Worm (Caenorhabditis elegans) whole organism, early embryonic: ENCODE data around the gene Y97E10AR.1.

ENCODE experiments used
- B0310.2 ChIP-seq: sonication (generic microtip); optimal IDR thresholded peaks from 2 replicates; lab custom pipeline; 2016; ENCODE audit warnings: mild to moderate bottlenecking, missing genetic modification characterization, missing compliant biosample characterization
- F13C5.2 ChIP-seq: sonication (generic microtip); optimal IDR thresholded peaks from 2 replicates; lab custom pipeline; 2017; ENCODE audit warnings: mild to moderate bottlenecking, missing genetic modification characterization, inconsistent platforms, missing compliant biosample characterization
- aly-1 ChIP-seq: sonication (generic microtip); optimal IDR thresholded peaks from 2 replicates; lab custom pipeline; 2016; ENCODE audit warnings: missing genetic modification characterization, missing compliant biosample characterization
- ama-1 ChIP-seq: fragments of 150-350 bp; optimal IDR thresholded peaks from 2 replicates; lab custom pipeline; 2014
- ceh-13 ChIP-seq: fragments of 200-800 bp; sonication (Bioruptor generic); optimal IDR thresholded peaks from 2 replicates; lab custom pipeline; 2018; ENCODE audit warnings: mild to moderate bottlenecking, missing genetic modification characterization, missing compliant biosample characterization
- ceh-36 ChIP-seq: sonication (generic microtip); optimal IDR thresholded peaks from 2 replicates; lab custom pipeline; 2016; ENCODE audit warnings: missing genetic modification characterization, inconsistent platforms, missing compliant biosample characterization
- flt-1 ChIP-seq: fragments of 200-800 bp; sonication (Bioruptor generic); IDR thresholded peaks from 2 replicates; pipeline ENCODE4 v1.3.6; 2022; ENCODE audit warnings: missing genetic modification characterization, missing compliant biosample characterization
- hmg-4 ChIP-seq: fragments of 200-800 bp; sonication (Bioruptor generic); optimal IDR thresholded peaks from 2 replicates; lab custom pipeline; 2018; ENCODE audit warnings: mild to moderate bottlenecking, missing genetic modification characterization, missing compliant biosample characterization
- pes-1 ChIP-seq: fragments of 200-800 bp; sonication (Bioruptor generic); IDR thresholded peaks from 2 replicates; pipeline ENCODE4 v1.3.6; 2022; ENCODE audit warnings: missing genetic modification reagents, missing genetic modification characterization, missing compliant biosample characterization
- sea-1 ChIP-seq: fragments of 200-800 bp; sonication (Bioruptor generic); conservative IDR thresholded peaks from 2 replicates; pipeline ENCODE4 v1.3.6; 2022; ENCODE audit warnings: missing genetic modification characterization, missing compliant biosample characterization
- tbx-11 ChIP-seq: fragments of 200-800 bp; sonication (Bioruptor generic); IDR thresholded peaks from 2 replicates; pipeline ENCODE4 v1.3.6; 2022; ENCODE audit warnings: missing genetic modification characterization, missing compliant biosample characterization
- tbx-37 ChIP-seq: fragments of 200-800 bp; sonication (Bioruptor generic); conservative IDR thresholded peaks from 2 replicates; pipeline ENCODE4 v1.3.6; 2022; ENCODE audit warnings: missing genetic modification reagents, missing genetic modification characterization, missing compliant biosample characterization
- tra-4 ChIP-seq: sonication (generic microtip); optimal IDR thresholded peaks from 2 replicates; lab custom pipeline; 2017; ENCODE audit warnings: missing genetic modification characterization, missing compliant biosample characterization

- TF ChIP-seq ama-1 (lab: Kevin White, UChicago) (no peak), aly-1 (no peak), pes-1 (GFP tag; lab: Robert Waterston, UW) (no peak), flt-1 (GFP tag; lab: Robert Waterston, UW) (no peak), ceh-36 (tag; lab: Kevin White, UChicago) (no peak), tra-4 (tag; lab: Kevin White, UChicago) (no peak), tbx-11 (GFP tag; lab: Robert Waterston, UW) (no peak), F13C5.2 (no peak), ceh-13 (no peak), sea-1 (GFP tag; lab: Robert Waterston, UW) (no peak), B0310.2 (tag; lab: Kevin White, UChicago) (no peak), tbx-37 (GFP tag; lab: Robert Waterston, UW) (no peak), hmg-4 (no peak)
Measured at ce11 chrV:8018919-8019318, 17.7 kb downstream of the Y97E10AR.1 start.
